Worm (Caenorhabditis elegans) whole organism, L4/young adult: ENCODE measurements around the gene atf-2.

Experiments used
- W03F9.2 ChIP-seq: fragments of 150-350 bp; optimal IDR thresholded peaks from 2 replicates; lab custom pipeline; 2014; ENCODE audit warnings: missing biosample characterization, missing genetic modification characterization
- dao-5 ChIP-seq: sonication (generic microtip); optimal IDR thresholded peaks from 2 replicates; lab custom pipeline; 2016; ENCODE audit warnings: missing genotype, missing genetic modification characterization, moderate library complexity, missing compliant biosample characterization
- him-1 ChIP-seq: sonication (generic microtip); optimal IDR thresholded peaks from 2 replicates; lab custom pipeline; 2016; ENCODE audit warnings: missing genotype, missing genetic modification reagents, missing genetic modification characterization, missing compliant biosample characterization

ce11 chrII:8731736-8732229 is 20.0 kb upstream of the atf-2 start:
- TF ChIP-seq dao-5 (tag; lab: Kevin White, UChicago) (no peak), him-1 (tag; lab: Kevin White, UChicago) (no peak), W03F9.2 (tag; lab: Kevin White, UChicago) (no peak)
